Fruit fly (Drosophila melanogaster) whole organism, embryonic: ENCODE measurements around the gene Nmdar2.

Source experiments
- Atf6 ChIP-seq: fragments of 200-800 bp; sonication (Bioruptor generic); IDR thresholded peaks from 2 replicates; pipeline ENCODE4 v1.3.6; 2022; ENCODE audit warnings: missing biosample characterization, missing genetic modification characterization
- Bgb ChIP-seq: fragments of 200-800 bp; sonication (Bioruptor generic); IDR thresholded peaks from 2 replicates; pipeline ENCODE4 v1.3.6; 2022; ENCODE audit warnings: missing biosample characterization, missing genetic modification characterization; ENCODE audit not compliant: partially characterized antibody
- CG11247 ChIP-seq: fragments of 200-800 bp; sonication (Bioruptor generic); IDR thresholded peaks from 2 replicates; pipeline ENCODE4 v1.3.6; 2022; ENCODE audit warnings: missing biosample characterization, missing genetic modification characterization
- CG11695 ChIP-seq: fragments of 200-800 bp; sonication (Bioruptor generic); IDR thresholded peaks from 3 replicates; pipeline ENCODE4 v1.3.6; 2022; ENCODE audit warnings: missing biosample characterization, missing genetic modification characterization
- CG12104 ChIP-seq: fragments of 200-800 bp; sonication (Bioruptor generic); optimal IDR thresholded peaks from 3 replicates; lab custom pipeline; 2016; ENCODE audit warnings: missing biosample characterization, missing genetic modification characterization
- CG12299 ChIP-seq: fragments of 200-800 bp; sonication (Bioruptor generic); optimal IDR thresholded peaks from 2 replicates; lab custom pipeline; 2018; ENCODE audit warnings: missing biosample characterization, mild to moderate bottlenecking, missing genetic modification characterization
- CG13624 ChIP-seq: fragments of 200-800 bp; sonication (Bioruptor generic); optimal IDR thresholded peaks from 2 replicates; lab custom pipeline; 2016; ENCODE audit warnings: missing biosample characterization, missing genetic modification characterization
- CG15073 ChIP-seq: fragments of 200-800 bp; sonication (Bioruptor generic); optimal IDR thresholded peaks from 2 replicates; lab custom pipeline; 2016; ENCODE audit warnings: missing biosample characterization, missing genetic modification characterization
- CG15514 ChIP-seq: fragments of 200-800 bp; sonication (Bioruptor generic); optimal IDR thresholded peaks from 3 replicates; lab custom pipeline; 2017; ENCODE audit warnings: missing biosample characterization, missing genetic modification characterization, mild to moderate bottlenecking, moderate library complexity, missing genetic modification reagents
- CG16813 ChIP-seq: fragments of 200-800 bp; sonication (Bioruptor generic); IDR thresholded peaks from 3 replicates; pipeline ENCODE4 v1.3.6; 2022; ENCODE audit warnings: missing biosample characterization, missing genetic modification characterization; ENCODE audit not compliant: partially characterized antibody
- CG17829 ChIP-seq: fragments of 200-800 bp; optimal IDR thresholded peaks from 2 replicates; lab custom pipeline; 2019; ENCODE audit warnings: missing biosample characterization, mild to moderate bottlenecking, missing genetic modification characterization, moderate library complexity
- CG17912 ChIP-seq: fragments of 200-800 bp; sonication (Bioruptor generic); optimal IDR thresholded peaks from 2 replicates; lab custom pipeline; 2018; ENCODE audit warnings: missing biosample characterization, mild to moderate bottlenecking, missing genetic modification characterization
- CG18011 ChIP-seq: fragments of 200-800 bp; sonication (Bioruptor generic); optimal IDR thresholded peaks from 2 replicates; lab custom pipeline; 2017; ENCODE audit warnings: missing biosample characterization, missing genetic modification characterization, mild to moderate bottlenecking, moderate library complexity, missing genotype
- CG2116 ChIP-seq: fragments of 200-800 bp; sonication (Bioruptor generic); optimal IDR thresholded peaks from 3 replicates; lab custom pipeline; 2018; ENCODE audit warnings: missing biosample characterization, mild to moderate bottlenecking, missing genetic modification characterization
- CG2712 ChIP-seq: fragments of 200-800 bp; optimal IDR thresholded peaks from 3 replicates; lab custom pipeline; 2019; ENCODE audit warnings: missing biosample characterization, mild to moderate bottlenecking, missing genetic modification characterization, moderate library complexity
- CG30431 ChIP-seq: fragments of 200-800 bp; sonication (Bioruptor generic); optimal IDR thresholded peaks from 2 replicates; lab custom pipeline; 2017; ENCODE audit warnings: missing biosample characterization, missing genetic modification characterization
- CG3065 ChIP-seq: fragments of 200-800 bp; sonication (Bioruptor generic); optimal IDR thresholded peaks from 2 replicates; lab custom pipeline; 2016; ENCODE audit warnings: missing biosample characterization, missing genetic modification characterization
- CG31441 ChIP-seq: fragments of 200-800 bp; sonication (Bioruptor generic); IDR thresholded peaks from 2 replicates; pipeline ENCODE4 v1.3.6; 2022; ENCODE audit warnings: missing biosample characterization, missing genetic modification characterization
- CG32772 ChIP-seq: fragments of 200-800 bp; sonication (Bioruptor generic); IDR thresholded peaks from 2 replicates; pipeline ENCODE4 v1.3.6; 2022; ENCODE audit warnings: missing biosample characterization, missing genetic modification characterization
- CG34224 ChIP-seq: fragments of 200-800 bp; sonication (Bioruptor generic); IDR thresholded peaks from 3 replicates; pipeline ENCODE4 v1.3.6; 2022; ENCODE audit warnings: missing biosample characterization, missing genetic modification characterization; ENCODE audit not compliant: partially characterized antibody
- CG3838 ChIP-seq: fragments of 200-800 bp; sonication (Bioruptor generic); optimal IDR thresholded peaks from 3 replicates; lab custom pipeline; 2016; ENCODE audit warnings: missing biosample characterization, missing genetic modification characterization
- CG3847 ChIP-seq: fragments of 200-800 bp; sonication (Bioruptor generic); IDR thresholded peaks from 2 replicates; pipeline ENCODE4 v1.3.6; 2022; ENCODE audit warnings: missing biosample characterization, missing genetic modification characterization
- CG6683 ChIP-seq: fragments of 200-800 bp; sonication (Bioruptor generic); optimal IDR thresholded peaks from 2 replicates; lab custom pipeline; 2017; ENCODE audit warnings: missing biosample characterization, mild to moderate bottlenecking, missing genetic modification characterization, missing genetic modification reagents
- CG6813 ChIP-seq: fragments of 200-800 bp; sonication (Bioruptor generic); optimal IDR thresholded peaks from 2 replicates; lab custom pipeline; 2017; ENCODE audit warnings: missing biosample characterization, missing genetic modification characterization, mild to moderate bottlenecking, moderate library complexity, missing genetic modification reagents
- CG8388 ChIP-seq: fragments of 200-800 bp; sonication (Bioruptor generic); optimal IDR thresholded peaks from 2 replicates; lab custom pipeline; 2019; ENCODE audit warnings: missing biosample characterization, mild to moderate bottlenecking, missing genetic modification characterization, moderate library complexity
- CG8944 ChIP-seq: fragments of 200-800 bp; sonication (Bioruptor generic); optimal IDR thresholded peaks from 3 replicates; lab custom pipeline; 2016; ENCODE audit warnings: missing biosample characterization, missing genetic modification characterization
- CoRest ChIP-seq: fragments of 200-800 bp; sonication (Bioruptor generic); optimal IDR thresholded peaks from 3 replicates; lab custom pipeline; 2018; ENCODE audit warnings: missing biosample characterization, mild to moderate bottlenecking, missing genetic modification characterization, moderate library complexity
- Deaf1 ChIP-seq: fragments of 200-800 bp; optimal IDR thresholded peaks from 3 replicates; lab custom pipeline; 2019; ENCODE audit warnings: missing biosample characterization, mild to moderate bottlenecking, missing genetic modification characterization, moderate library complexity
- Gsc ChIP-seq: fragments of 200-800 bp; sonication (Bioruptor generic); IDR thresholded peaks from 2 replicates; pipeline ENCODE4 v1.3.6; 2022; ENCODE audit warnings: missing biosample characterization, missing genetic modification characterization
- HLH3B ChIP-seq: fragments of 200-800 bp; sonication (Bioruptor generic); IDR thresholded peaks from 2 replicates; pipeline ENCODE4 v1.3.6; 2022; ENCODE audit warnings: missing biosample characterization, missing genetic modification characterization
- HLH54F ChIP-seq: fragments of 200-800 bp; sonication (Bioruptor generic); optimal IDR thresholded peaks from 3 replicates; lab custom pipeline; 2016; ENCODE audit warnings: missing biosample characterization, missing genetic modification characterization
- MTF-1 ChIP-seq: fragments of 200-800 bp; sonication (Bioruptor generic); optimal IDR thresholded peaks from 2 replicates; lab custom pipeline; 2018; ENCODE audit warnings: missing biosample characterization, mild to moderate bottlenecking, missing genetic modification characterization, borderline replicate concordance
- Max ChIP-seq: fragments of 200-800 bp; sonication (Bioruptor generic); optimal IDR thresholded peaks from 2 replicates; lab custom pipeline; 2016; ENCODE audit warnings: missing biosample characterization, mild to moderate bottlenecking, missing genetic modification characterization
- Scr ChIP-seq: fragments of 200-800 bp; sonication (Bioruptor generic); IDR thresholded peaks from 2 replicates; pipeline ENCODE4 v1.3.6; 2022; ENCODE audit warnings: missing biosample characterization, missing genetic modification characterization; ENCODE audit not compliant: partially characterized antibody
- bsh ChIP-seq, 2 experiments: fragments of 200-800 bp; sonication (Bioruptor generic); optimal IDR thresholded peaks; 2 replicates each; lab custom pipeline; 2017 to 2018; ENCODE audit warnings: mild to moderate bottlenecking in 2 of 2, missing biosample characterization in 2 of 2, missing genetic modification characterization in 2 of 2, moderate library complexity in 1 of 2
- ci ChIP-seq: fragments of 200-800 bp; sonication (Bioruptor generic); IDR thresholded peaks from 3 replicates; pipeline ENCODE4 v1.3.6; 2022; ENCODE audit warnings: missing biosample characterization, missing genetic modification characterization
- gfzf ChIP-seq: fragments of 200-800 bp; sonication (Bioruptor generic); optimal IDR thresholded peaks from 2 replicates; lab custom pipeline; 2016; ENCODE audit warnings: missing biosample characterization, mild to moderate bottlenecking, missing genetic modification characterization, moderate library complexity
- gro ChIP-seq: fragments of 200-800 bp; sonication (Bioruptor generic); optimal IDR thresholded peaks from 2 replicates; lab custom pipeline; 2016; ENCODE audit warnings: missing biosample characterization, missing genetic modification characterization
- hkb ChIP-seq, 2 experiments: fragments of 200-800 bp in 1 of 2; fragments of >200 bp in 1 of 2; sonication (Bioruptor generic) in 1 of 2; IDR thresholded peaks in 1 of 2; optimal IDR thresholded peaks in 1 of 2; 2 replicates each; pipeline versions ENCODE4 v1.3.6 to Lab custom; 2017 to 2022; ENCODE audit warnings: missing biosample characterization in 1 of 2, missing genetic modification characterization in 1 of 2
- inv ChIP-seq: fragments of 200-800 bp; sonication (Bioruptor generic); IDR thresholded peaks from 2 replicates; pipeline ENCODE4 v1.3.6; 2022; ENCODE audit warnings: missing biosample characterization, missing genetic modification characterization; ENCODE audit not compliant: partially characterized antibody
- jing ChIP-seq: fragments of 200-800 bp; sonication (Bioruptor generic); optimal IDR thresholded peaks from 2 replicates; lab custom pipeline; 2018; ENCODE audit warnings: missing biosample characterization, mild to moderate bottlenecking, missing genetic modification characterization
- lov ChIP-seq, 2 experiments: fragments of 200-800 bp in 1 of 2; fragments of >200 bp in 1 of 2; sonication (Bioruptor generic) in 1 of 2; IDR thresholded peaks in 1 of 2; optimal IDR thresholded peaks in 1 of 2; 2 replicates in 1 of 2; 3 replicates in 1 of 2; pipeline versions ENCODE4 v1.3.6 to Lab custom; 2017 to 2022; ENCODE audit warnings: missing biosample characterization in 1 of 2, missing genetic modification characterization in 1 of 2
- phol ChIP-seq: fragments of 200-800 bp; sonication (Bioruptor generic); optimal IDR thresholded peaks from 3 replicates; lab custom pipeline; 2018; ENCODE audit warnings: missing biosample characterization, mild to moderate bottlenecking, missing genetic modification characterization, moderate library complexity
- run ChIP-seq: fragments of 200-800 bp; sonication (Bioruptor generic); optimal IDR thresholded peaks from 3 replicates; lab custom pipeline; 2018; ENCODE audit warnings: missing biosample characterization, mild to moderate bottlenecking, missing genetic modification characterization
- scrt ChIP-seq: fragments of 200-800 bp; sonication (Bioruptor generic); optimal IDR thresholded peaks from 2 replicates; lab custom pipeline; 2018; ENCODE audit warnings: missing biosample characterization, mild to moderate bottlenecking, missing genetic modification characterization, moderate library complexity
- stc ChIP-seq: fragments of 200-800 bp; sonication (Bioruptor generic); IDR thresholded peaks from 2 replicates; pipeline ENCODE4 v1.3.6; 2022; ENCODE audit warnings: missing biosample characterization, missing genetic modification characterization
- sug ChIP-seq: fragments of 200-800 bp; optimal IDR thresholded peaks from 2 replicates; lab custom pipeline; 2019; ENCODE audit warnings: missing biosample characterization, mild to moderate bottlenecking, missing genetic modification characterization, moderate library complexity
- tin ChIP-seq: fragments of 200-800 bp; sonication (Bioruptor generic); optimal IDR thresholded peaks from 3 replicates; lab custom pipeline; 2016; ENCODE audit warnings: missing biosample characterization, missing genetic modification characterization
- tx ChIP-seq: fragments of 200-800 bp; sonication (Bioruptor generic); optimal IDR thresholded peaks from 2 replicates; lab custom pipeline; 2016; ENCODE audit warnings: missing biosample characterization, missing genetic modification characterization
- zfh1 ChIP-seq: fragments of 200-800 bp; sonication (Bioruptor generic); IDR thresholded peaks from 3 replicates; pipeline ENCODE4 v1.3.6; 2022; ENCODE audit warnings: missing biosample characterization, missing genetic modification characterization

Gene Nmdar2

DNA sequence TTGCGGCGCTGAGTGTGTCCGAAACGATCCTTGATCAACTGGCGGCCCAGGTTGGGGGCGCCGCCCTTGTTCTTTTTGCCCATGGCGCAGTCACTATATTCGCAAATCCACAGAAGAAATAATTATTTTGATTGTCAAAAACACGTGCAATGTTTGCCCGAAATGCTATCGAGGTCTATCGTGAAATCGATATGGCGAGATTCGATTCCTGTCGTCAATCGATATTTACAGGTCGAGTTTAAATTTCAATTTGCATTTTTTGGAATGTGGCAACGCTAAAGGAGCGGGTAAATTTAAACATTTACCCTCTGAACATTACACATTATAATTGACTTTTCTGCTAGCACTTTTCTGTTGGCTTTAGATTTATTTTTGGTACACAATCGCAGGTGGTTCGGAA lies 43.6 kb downstream of the Nmdar2 start, which contains the start of gene Ns3 (continued):
- TF ChIP-seq CG3838 (GFP tag; lab: Kevin White, UChicago) (no peak), CoRest (no peak), CG11247 (GFP tag; lab: Robert Waterston, UW) (no peak), Deaf1 (no peak), Bgb (GFP tag; lab: Robert Waterston, UW) (peak; percentile 92), hkb (optimal IDR thresholded peaks at IDR 0.05; lab: Kevin White, UChicago) (no peak), hkb (GFP tag; IDR thresholded peaks at IDR 0.05; lab: Robert Waterston, UW) (no peak), jing (GFP tag; lab: Kevin White, UChicago) (no peak), CG8388 (GFP tag; lab: Kevin White, UChicago) (no peak), CG30431 (no peak), CG12104 (GFP tag; lab: Kevin White, UChicago) (no peak), MTF-1 (GFP tag; lab: Kevin White, UChicago) (no peak), CG32772 (GFP tag; lab: Robert Waterston, UW) (no peak), ci (no peak), CG15514 (peak; percentile 86), scrt (no peak), gfzf (GFP tag; lab: Kevin White, UChicago) (peak; percentile 40), CG31441 (GFP tag; lab: Robert Waterston, UW) (no peak), CG2116 (GFP tag; lab: Kevin White, UChicago) (peak; percentile 82), CG2712 (tag; lab: Kevin White, UChicago) (no peak), Gsc (GFP tag; lab: Robert Waterston, UW) (no peak), Max (GFP tag; lab: Kevin White, UChicago) (peak; percentile 72), phol (peak; percentile 27), CG6813 (GFP tag; lab: Kevin White, UChicago) (no peak), Atf6 (GFP tag; lab: Robert Waterston, UW) (no peak), run (tag; lab: Kevin White, UChicago) (no peak), CG11695 (no peak), CG16813 (peak; percentile 82), CG12299 (no peak), CG17912 (GFP tag; lab: Kevin White, UChicago) (no peak), bsh (GFP tag; optimal IDR thresholded peaks at IDR 0.05; lab: Kevin White, UChicago) (no peak), CG6683 (no peak), zfh1 (GFP tag; lab: Robert Waterston, UW) (no peak), HLH3B (GFP tag; lab: Robert Waterston, UW) (no peak), CG13624 (GFP tag; lab: Kevin White, UChicago) (no peak), tin (no peak), CG8944 (no peak), CG17829 (tag; lab: Kevin White, UChicago) (peak; percentile 18), sug (tag; lab: Kevin White, UChicago) (peak; percentile 1), CG18011 (no peak), gro (GFP tag; lab: Kevin White, UChicago) (peak; percentile 10), CG3065 (GFP tag; lab: Kevin White, UChicago) (no peak), lov (optimal IDR thresholded peaks at IDR 0.05; lab: Kevin White, UChicago) (no peak), lov (GFP tag; IDR thresholded peaks at IDR 0.05; lab: Robert Waterston, UW) (no peak), Scr (GFP tag; lab: Robert Waterston, UW) (peak; percentile 75), stc (GFP tag; lab: Robert Waterston, UW) (no peak), CG3847 (GFP tag; lab: Robert Waterston, UW) (peak; percentile 32; the same call in 1 of the 2 replicates), CG15073 (GFP tag; lab: Kevin White, UChicago) (no peak), HLH54F (GFP tag; lab: Kevin White, UChicago) (no peak), inv (peak; percentile 73), CG34224 (peak; percentile 91), tx (GFP tag; lab: Kevin White, UChicago) (no peak)
